Worm (Caenorhabditis elegans): ENCODE results near the gene shc-3.

- no peak for TF ChIP-seq ama-1 (optimal IDR thresholded peaks at IDR 0.05)
- TF ChIP-seq flt-1 (GFP tag; IDR thresholded peaks at IDR 0.05), result no peak
- no peak for TF ChIP-seq scrt-1 (GFP tag; IDR thresholded peaks at IDR 0.05)
- no peak for TF ChIP-seq ceh-36 (tag; optimal IDR thresholded peaks at IDR 0.05)
- no peak for TF ChIP-seq hmg-4 (GFP tag; optimal IDR thresholded peaks at IDR 0.05)
- TF ChIP-seq hmbx-1 (tag; optimal IDR thresholded peaks at IDR 0.05), result no peak
- TF ChIP-seq tbx-37 (GFP tag; conservative IDR thresholded peaks at IDR 0.05), result no peak
- TF ChIP-seq tbx-11 (GFP tag; IDR thresholded peaks at IDR 0.05), result no peak
- no peak for TF ChIP-seq ceh-13 (GFP tag; optimal IDR thresholded peaks at IDR 0.05)
- TF ChIP-seq tra-4 (tag; optimal IDR thresholded peaks at IDR 0.05), result no peak
- TF ChIP-seq B0310.2 (tag; optimal IDR thresholded peaks at IDR 0.05), result no peak
- no peak for TF ChIP-seq aly-1 (tag; optimal IDR thresholded peaks at IDR 0.05)
These were observed 5.5 kb downstream of the shc-3 start, which contains the start of gene poml-1 for ce11 chrX:13722821-13723220.
